Fruit fly (Drosophila melanogaster) whole organism, embryonic: ENCODE data around the gene CG6040.

Experiments used
- Atf-2 ChIP-seq: fragments of 200-800 bp; sonication (Bioruptor generic); optimal IDR thresholded peaks from 2 replicates; lab custom pipeline; 2016; ENCODE audit warnings: missing biosample characterization, missing genetic modification characterization
- BtbVII ChIP-seq: fragments of 200-800 bp; sonication (Bioruptor generic); optimal IDR thresholded peaks from 3 replicates; lab custom pipeline; 2017; ENCODE audit warnings: missing biosample characterization, mild to moderate bottlenecking, missing genetic modification characterization
- CG1024 ChIP-seq: fragments of 200-800 bp; sonication (Bioruptor generic); IDR thresholded peaks from 2 replicates; pipeline ENCODE4 v1.3.6; 2022; ENCODE audit warnings: missing biosample characterization, missing genetic modification characterization
- CG10979 ChIP-seq: fragments of 200-800 bp; sonication (Bioruptor generic); optimal IDR thresholded peaks from 2 replicates; lab custom pipeline; 2018; ENCODE audit warnings: missing biosample characterization, mild to moderate bottlenecking, missing genetic modification characterization, moderate library complexity
- CG11085 ChIP-seq: fragments of 200-800 bp; sonication (Bioruptor generic); IDR thresholded peaks from 2 replicates; pipeline ENCODE4 v1.3.6; 2022; ENCODE audit warnings: missing biosample characterization, missing genetic modification characterization
- CG1233 ChIP-seq: fragments of 200-800 bp; sonication (Bioruptor generic); optimal IDR thresholded peaks from 4 replicates; lab custom pipeline; 2018; ENCODE audit warnings: missing biosample characterization, mild to moderate bottlenecking, missing genetic modification characterization
- CG12769 ChIP-seq: fragments of 200-800 bp; sonication (Bioruptor generic); optimal IDR thresholded peaks from 2 replicates; lab custom pipeline; 2019; ENCODE audit warnings: missing biosample characterization, mild to moderate bottlenecking, missing genetic modification characterization, moderate library complexity
- CG16813 ChIP-seq: fragments of 200-800 bp; sonication (Bioruptor generic); IDR thresholded peaks from 3 replicates; pipeline ENCODE4 v1.3.6; 2022; ENCODE audit warnings: missing biosample characterization, missing genetic modification characterization; ENCODE audit not compliant: partially characterized antibody
- CG16863 ChIP-seq: fragments of 200-800 bp; sonication (Bioruptor generic); optimal IDR thresholded peaks from 3 replicates; lab custom pipeline; 2016; ENCODE audit warnings: missing biosample characterization, missing genetic modification characterization
- CG18599 ChIP-seq: fragments of 200-800 bp; sonication (Bioruptor generic); optimal IDR thresholded peaks from 3 replicates; lab custom pipeline; 2017; ENCODE audit warnings: missing biosample characterization, missing genetic modification characterization, mild to moderate bottlenecking, moderate library complexity, missing genetic modification reagents
- CG30020 ChIP-seq: fragments of 200-800 bp; optimal IDR thresholded peaks from 2 replicates; lab custom pipeline; 2019; ENCODE audit warnings: missing biosample characterization, mild to moderate bottlenecking, missing genetic modification characterization, moderate library complexity
- CG3065 ChIP-seq: fragments of 200-800 bp; sonication (Bioruptor generic); optimal IDR thresholded peaks from 2 replicates; lab custom pipeline; 2016; ENCODE audit warnings: missing biosample characterization, missing genetic modification characterization
- CG33557 ChIP-seq: fragments of 200-800 bp; sonication (Bioruptor generic); optimal IDR thresholded peaks from 2 replicates; lab custom pipeline; 2019; ENCODE audit warnings: missing biosample characterization, mild to moderate bottlenecking, missing genetic modification characterization, moderate library complexity
- CG5180 ChIP-seq: fragments of 200-800 bp; sonication (Bioruptor generic); optimal IDR thresholded peaks from 3 replicates; lab custom pipeline; 2017; ENCODE audit warnings: missing biosample characterization, missing genetic modification characterization, mild to moderate bottlenecking, moderate library complexity, missing genetic modification reagents
- CG6654 ChIP-seq: fragments of 200-800 bp; sonication (Bioruptor generic); optimal IDR thresholded peaks from 2 replicates; lab custom pipeline; 2017; ENCODE audit warnings: missing biosample characterization, mild to moderate bottlenecking, missing genetic modification characterization
- CG6683 ChIP-seq: fragments of 200-800 bp; sonication (Bioruptor generic); optimal IDR thresholded peaks from 2 replicates; lab custom pipeline; 2017; ENCODE audit warnings: missing biosample characterization, mild to moderate bottlenecking, missing genetic modification characterization, missing genetic modification reagents
- CG7786 ChIP-seq: fragments of 200-800 bp; sonication (Bioruptor generic); optimal IDR thresholded peaks from 2 replicates; lab custom pipeline; 2016; ENCODE audit warnings: missing biosample characterization, missing genetic modification characterization
- CG9817 ChIP-seq: fragments of 200-800 bp; sonication (Bioruptor generic); optimal IDR thresholded peaks from 2 replicates; lab custom pipeline; 2018; ENCODE audit warnings: missing biosample characterization, mild to moderate bottlenecking, missing genetic modification characterization, moderate library complexity
- Dip2 ChIP-seq: fragments of 200-800 bp; sonication (Bioruptor generic); IDR thresholded peaks from 2 replicates; pipeline ENCODE4 v1.3.6; 2022; ENCODE audit warnings: missing biosample characterization, missing genetic modification characterization
- Gsc ChIP-seq: fragments of 200-800 bp; sonication (Bioruptor generic); IDR thresholded peaks from 2 replicates; pipeline ENCODE4 v1.3.6; 2022; ENCODE audit warnings: missing biosample characterization, missing genetic modification characterization
- Lhr ChIP-seq: fragments of 200-800 bp; sonication (Bioruptor generic); optimal IDR thresholded peaks from 3 replicates; lab custom pipeline; 2017; ENCODE audit warnings: mild to moderate bottlenecking, missing biosample characterization, missing genetic modification reagents, missing genetic modification characterization
- Mad ChIP-seq: fragments of 200-800 bp; sonication (Bioruptor generic); optimal IDR thresholded peaks from 2 replicates; lab custom pipeline; 2016; ENCODE audit warnings: missing biosample characterization, missing genetic modification characterization
- Myb ChIP-seq: fragments of 200-800 bp; sonication (Bioruptor generic); optimal IDR thresholded peaks from 2 replicates; lab custom pipeline; 2016; ENCODE audit warnings: missing biosample characterization, missing genetic modification characterization
- Nf-YA ChIP-seq: fragments of 200-800 bp; sonication (Bioruptor generic); IDR thresholded peaks from 2 replicates; pipeline ENCODE4 v1.3.6; 2022; ENCODE audit warnings: missing biosample characterization, missing genetic modification characterization
- Nf-YB ChIP-seq: fragments of 200-800 bp; sonication (Bioruptor generic); optimal IDR thresholded peaks from 3 replicates; lab custom pipeline; 2019; ENCODE audit warnings: missing biosample characterization, mild to moderate bottlenecking, missing genetic modification characterization, moderate library complexity
- Side ChIP-seq: fragments of 200-800 bp; sonication (Bioruptor generic); optimal IDR thresholded peaks from 2 replicates; lab custom pipeline; 2016; ENCODE audit warnings: missing biosample characterization, missing genetic modification characterization
- Xbp1 ChIP-seq: fragments of 200-800 bp; sonication (Bioruptor generic); optimal IDR thresholded peaks from 3 replicates; lab custom pipeline; 2016; ENCODE audit warnings: missing biosample characterization, mild to moderate bottlenecking, missing genetic modification characterization
- Xrp1 ChIP-seq: fragments of 200-800 bp; sonication (Bioruptor generic); IDR thresholded peaks from 2 replicates; pipeline ENCODE4 v1.3.6; 2022; ENCODE audit warnings: missing biosample characterization, missing genetic modification characterization
- ash1 ChIP-seq: fragments of 200-800 bp; sonication (Bioruptor generic); optimal IDR thresholded peaks from 2 replicates; lab custom pipeline; 2018; ENCODE audit warnings: missing biosample characterization, mild to moderate bottlenecking, missing genetic modification characterization
- bbx ChIP-seq: fragments of 200-800 bp; sonication (Bioruptor generic); IDR thresholded peaks from 2 replicates; pipeline ENCODE4 v1.3.6; 2022; ENCODE audit warnings: missing biosample characterization, missing genetic modification characterization; ENCODE audit not compliant: partially characterized antibody
- chif ChIP-seq, 2 experiments: fragments of 200-800 bp; sonication (Bioruptor generic); optimal IDR thresholded peaks; 3 replicates each; lab custom pipeline; 2016; ENCODE audit warnings: missing biosample characterization in 2 of 2, missing genetic modification characterization in 2 of 2
- cwo ChIP-seq: fragments of 200-800 bp; sonication (Bioruptor generic); optimal IDR thresholded peaks from 3 replicates; lab custom pipeline; 2017; ENCODE audit warnings: missing biosample characterization, missing genetic modification characterization, mild to moderate bottlenecking, moderate library complexity, missing genetic modification reagents
- dan ChIP-seq: fragments of 200-800 bp; sonication (Bioruptor generic); IDR thresholded peaks from 2 replicates; pipeline ENCODE4 v1.3.6; 2022; ENCODE audit warnings: missing biosample characterization, missing genetic modification characterization
- dati ChIP-seq: fragments of 200-800 bp; sonication (Bioruptor generic); IDR thresholded peaks from 2 replicates; pipeline ENCODE4 v1.3.6; 2022; ENCODE audit warnings: missing biosample characterization, missing genetic modification characterization
- dimm ChIP-seq: fragments of 200-800 bp; sonication (Bioruptor generic); IDR thresholded peaks from 2 replicates; pipeline ENCODE4 v1.3.6; 2022; ENCODE audit warnings: missing biosample characterization, missing genetic modification characterization
- disco-r ChIP-seq: fragments of 200-800 bp; sonication (Bioruptor generic); optimal IDR thresholded peaks from 2 replicates; lab custom pipeline; 2016; ENCODE audit warnings: missing biosample characterization, missing genetic modification characterization
- dmrt11E ChIP-seq: fragments of 200-800 bp; sonication (Bioruptor generic); optimal IDR thresholded peaks from 3 replicates; lab custom pipeline; 2018; ENCODE audit warnings: missing biosample characterization, mild to moderate bottlenecking, missing genetic modification characterization, moderate library complexity
- dysf ChIP-seq: fragments of 200-800 bp; sonication (Bioruptor generic); IDR thresholded peaks from 3 replicates; pipeline ENCODE4 v1.3.6; 2022; ENCODE audit warnings: missing biosample characterization, missing genetic modification characterization
- esg ChIP-seq: fragments of 200-800 bp; sonication (Bioruptor generic); conservative IDR thresholded peaks from 2 replicates; pipeline ENCODE4 v1.3.6; 2022; ENCODE audit warnings: missing biosample characterization, missing genetic modification characterization
- ewg ChIP-seq: fragments of 200-800 bp; sonication (Bioruptor generic); optimal IDR thresholded peaks from 3 replicates; lab custom pipeline; 2017; ENCODE audit warnings: mild to moderate bottlenecking, missing biosample characterization, missing genetic modification reagents, missing genetic modification characterization
- exex ChIP-seq: fragments of 200-800 bp; sonication (Bioruptor generic); optimal IDR thresholded peaks from 4 replicates; lab custom pipeline; 2018; ENCODE audit warnings: missing biosample characterization, mild to moderate bottlenecking, missing genetic modification characterization, moderate library complexity
- fd64A ChIP-seq: fragments of 200-800 bp; sonication (Bioruptor generic); optimal IDR thresholded peaks from 3 replicates; lab custom pipeline; 2018; ENCODE audit warnings: missing biosample characterization, mild to moderate bottlenecking, missing genetic modification characterization
- ftz-f1 ChIP-seq: fragments of 200-800 bp; sonication (Bioruptor generic); optimal IDR thresholded peaks from 2 replicates; lab custom pipeline; 2016; ENCODE audit warnings: missing biosample characterization, missing genetic modification characterization
- inv ChIP-seq: fragments of 200-800 bp; sonication (Bioruptor generic); IDR thresholded peaks from 2 replicates; pipeline ENCODE4 v1.3.6; 2022; ENCODE audit warnings: missing biosample characterization, missing genetic modification characterization; ENCODE audit not compliant: partially characterized antibody
- kay ChIP-seq: fragments of 200-800 bp; sonication (Bioruptor generic); optimal IDR thresholded peaks from 2 replicates; lab custom pipeline; 2016; ENCODE audit warnings: missing biosample characterization, missing genetic modification characterization
- repo ChIP-seq: fragments of 200-800 bp; sonication (Bioruptor generic); optimal IDR thresholded peaks from 2 replicates; lab custom pipeline; 2016; ENCODE audit warnings: missing biosample characterization, missing genetic modification characterization
- salm ChIP-seq: fragments of 200-800 bp; sonication (Bioruptor generic); optimal IDR thresholded peaks from 2 replicates; lab custom pipeline; 2018; ENCODE audit warnings: missing biosample characterization, mild to moderate bottlenecking, missing genetic modification characterization
- scrt ChIP-seq: fragments of 200-800 bp; sonication (Bioruptor generic); optimal IDR thresholded peaks from 2 replicates; lab custom pipeline; 2018; ENCODE audit warnings: missing biosample characterization, mild to moderate bottlenecking, missing genetic modification characterization, moderate library complexity
- slou ChIP-seq: fragments of 200-800 bp; sonication (Bioruptor generic); optimal IDR thresholded peaks from 3 replicates; lab custom pipeline; 2016; ENCODE audit warnings: missing biosample characterization, missing genetic modification characterization
- tll ChIP-seq, 2 experiments: fragments of 200-800 bp in 1 of 2; fragments of >200 bp in 1 of 2; sonication (Bioruptor generic) in 1 of 2; optimal IDR thresholded peaks; 2 replicates each; lab custom pipeline; 2017 to 2019; ENCODE audit warnings: missing biosample characterization in 2 of 2, missing genetic modification characterization in 2 of 2, mild to moderate bottlenecking in 1 of 2, moderate library complexity in 1 of 2

Gene CG6040

dm6 chr3R:19166077-19166778 lies 69.5 kb downstream of the CG6040 start (continued):
- TF ChIP-seq dati (GFP tag; lab: Robert Waterston, UW) (no peak), Side (GFP tag; lab: Kevin White, UChicago) (no peak), CG16813 (GFP tag; lab: Robert Waterston, UW) (no peak), Mad (GFP tag; lab: Kevin White, UChicago) (no peak), inv (no peak), chif (GFP tag; optimal IDR thresholded peaks at IDR 0.05; lab: Kevin White, UChicago) (no peak), slou (GFP tag; lab: Kevin White, UChicago) (no peak), dmrt11E (no peak), Nf-YA (GFP tag; lab: Robert Waterston, UW) (0 out of 2 replicates have a peak, but pooled peaks have one; percentile 12), CG5180 (GFP tag; lab: Kevin White, UChicago) (no peak), salm (tag; lab: Kevin White, UChicago) (no peak), scrt (peak; percentile 82), ash1 (GFP tag; lab: Kevin White, UChicago) (no peak), cwo (no peak), CG3065 (GFP tag; lab: Kevin White, UChicago) (no peak), Xrp1 (GFP tag; lab: Robert Waterston, UW) (peak; percentile 24; the same call in 1 of the 2 replicates), CG12769 (tag; lab: Kevin White, UChicago) (peak; percentile 35), CG33557 (GFP tag; lab: Kevin White, UChicago) (no peak), CG7786 (GFP tag; lab: Kevin White, UChicago) (no peak), BtbVII (GFP tag; lab: Kevin White, UChicago) (no peak), dysf (GFP tag; lab: Robert Waterston, UW) (no peak), esg (GFP tag; lab: Robert Waterston, UW) (no peak), bbx (GFP tag; lab: Robert Waterston, UW) (no peak), Xbp1 (no peak), Myb (GFP tag; lab: Kevin White, UChicago) (no peak), dan (GFP tag; lab: Robert Waterston, UW) (no peak), disco-r (no peak), Nf-YB (GFP tag; lab: Kevin White, UChicago) (no peak), kay (GFP tag; lab: Kevin White, UChicago) (no peak), dimm (GFP tag; lab: Robert Waterston, UW) (no peak), Atf-2 (GFP tag; lab: Kevin White, UChicago) (no peak), exex (no peak), CG10979 (tag; lab: Kevin White, UChicago) (no peak), CG1024 (GFP tag; lab: Robert Waterston, UW) (no peak), Gsc (GFP tag; lab: Robert Waterston, UW) (no peak), Lhr (GFP tag; lab: Kevin White, UChicago) (no peak), repo (GFP tag; lab: Kevin White, UChicago) (no peak), Dip2 (GFP tag; lab: Robert Waterston, UW) (no peak), CG9817 (tag; lab: Kevin White, UChicago) (no peak), tll (GFP tag; optimal IDR thresholded peaks at IDR 0.05; lab: Kevin White, UChicago) (no peak), ewg (peak; percentile 8), ftz-f1 (GFP tag; lab: Kevin White, UChicago) (no peak), CG6654 (no peak), CG18599 (GFP tag; lab: Kevin White, UChicago) (no peak), CG11085 (GFP tag; lab: Robert Waterston, UW) (no peak), CG6683 (GFP tag; lab: Kevin White, UChicago) (no peak), fd64A (GFP tag; lab: Kevin White, UChicago) (no peak), CG30020 (tag; lab: Kevin White, UChicago) (no peak), CG1233 (GFP tag; lab: Kevin White, UChicago) (no peak), CG16863 (GFP tag; lab: Kevin White, UChicago) (no peak)
